Worm (Caenorhabditis elegans) whole organism, L1 larva: ENCODE data around the gene cut-2.
A peak's percentile ranks its signal among the peaks of the same experiment; 100 is the strongest.

ENCODE experiments used
- F16B12.6 ChIP-seq: fragments of 150-350 bp; optimal IDR thresholded peaks from 2 replicates; lab custom pipeline; 2014; ENCODE audit warnings: missing biosample characterization, missing genetic modification characterization
- ama-1 ChIP-seq: fragments of 150-350 bp; optimal IDR thresholded peaks from 2 replicates; lab custom pipeline; 2014
- dpl-1 ChIP-seq, 3 experiments: fragments of 150-350 bp in 2 of 3; sonication (generic microtip) in 1 of 3; optimal IDR thresholded peaks; 2 replicates each; lab custom pipeline; 2014 to 2017; ENCODE audit warnings: missing biosample characterization in 3 of 3, missing genetic modification characterization in 3 of 3, missing genetic modification reagents in 3 of 3
- elt-2 ChIP-seq: sonication (generic microtip); optimal IDR thresholded peaks from 2 replicates; lab custom pipeline; 2016; ENCODE audit warnings: missing genetic modification characterization, mild to moderate bottlenecking, inconsistent platforms, missing compliant biosample characterization, missing genetic modification reagents
- lin-13 ChIP-seq: fragments of 150-350 bp; optimal IDR thresholded peaks from 2 replicates; lab custom pipeline; 2014; ENCODE audit warnings: missing biosample characterization, missing genetic modification reagents, missing genetic modification characterization
- nhr-76 ChIP-seq: sonication (generic microtip); optimal IDR thresholded peaks from 2 replicates; lab custom pipeline; 2017; ENCODE audit warnings: missing biosample characterization, missing genetic modification characterization
- snpc-4 ChIP-seq: fragments of 150-350 bp; optimal IDR thresholded peaks from 2 replicates; lab custom pipeline; 2014; ENCODE audit warnings: missing biosample characterization, missing genetic modification characterization
- ztf-11 ChIP-seq, 2 experiments: sonication (generic microtip); optimal IDR thresholded peaks; 2 replicates each; lab custom pipeline; 2016 to 2017; ENCODE audit warnings: missing genetic modification characterization in 2 of 2, missing biosample characterization in 1 of 2, missing compliant biosample characterization in 1 of 2

DNA sequence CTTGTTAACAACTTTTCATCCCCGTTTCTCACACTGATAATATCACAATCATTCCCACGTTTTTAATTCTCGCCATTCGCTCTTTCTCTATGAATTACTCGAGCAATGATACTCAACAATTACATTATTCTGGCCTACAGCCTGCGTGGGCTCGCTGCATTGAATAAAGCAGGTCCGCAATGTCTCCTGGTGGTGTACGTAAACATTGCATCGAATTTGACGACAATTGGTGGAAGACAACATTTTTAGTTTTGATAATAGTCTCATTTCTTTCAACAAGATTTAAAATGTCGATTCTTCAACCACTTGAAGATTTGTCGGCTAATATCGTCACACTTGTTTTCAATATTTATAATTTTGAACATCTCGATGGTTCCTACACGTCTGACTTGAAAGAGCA, 44.6 kb downstream of the cut-2 start, which contains the start of gene bath-39:
- TF ChIP-seq ztf-11 (tag; optimal IDR thresholded peaks at IDR 0.05; lab: Kevin White, UChicago) (no peak), nhr-76 (tag; lab: Kevin White, UChicago) (no peak), ama-1 (lab: Kevin White, UChicago) (no peak), F16B12.6 (peak; percentile 81), lin-13 (GFP tag; lab: Kevin White, UChicago) (no peak), dpl-1 (GFP tag; optimal IDR thresholded peaks at IDR 0.05; lab: Kevin White, UChicago) (peak in 2 of 3 experiments; percentile 19 to 48), snpc-4 (tag; lab: Kevin White, UChicago) (no peak), elt-2 (tag; lab: Kevin White, UChicago) (no peak)
